Fruit fly (Drosophila melanogaster): ENCODE measurements around the gene Dci.

Gene Dci

DNA sequence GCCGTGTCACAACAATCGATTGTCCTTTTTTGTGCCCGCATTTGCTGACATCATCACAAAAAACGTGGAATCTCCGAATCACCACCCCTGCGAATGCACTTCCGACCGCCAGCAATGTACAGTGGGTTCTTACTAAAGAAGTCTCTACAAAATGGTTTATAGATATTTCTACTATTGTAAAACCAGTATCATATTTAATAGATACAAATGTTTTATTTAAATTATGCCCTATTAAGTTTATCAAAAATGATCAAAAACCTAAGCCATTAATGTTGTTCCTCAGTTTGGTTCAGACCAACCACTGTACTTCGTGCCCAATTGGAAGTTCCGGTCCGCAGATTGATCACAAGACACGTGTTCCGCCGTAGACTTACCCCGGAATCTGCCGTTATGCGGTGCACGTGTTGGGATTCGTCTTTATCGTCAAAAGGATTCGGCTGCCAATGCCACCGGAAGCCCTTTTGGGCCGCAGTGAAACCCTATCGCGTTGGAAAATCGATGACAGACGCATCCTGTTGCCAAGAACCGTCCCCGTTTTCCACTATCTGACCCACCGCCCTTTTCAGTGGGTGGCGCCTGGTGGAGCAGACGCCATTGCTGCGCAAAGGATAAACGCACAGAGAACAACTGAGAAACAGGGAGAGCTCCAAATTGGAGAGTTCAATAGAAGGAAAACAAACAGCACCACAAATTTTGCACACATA is 46.4 kb upstream of the Dci start (continued):
- TF ChIP-seq CG12219 (GFP tag; optimal IDR thresholded peaks at IDR 0.05): no peak
- no peak for TF ChIP-seq tna (GFP tag; IDR thresholded peaks at IDR 0.05; ENCODE audit: partially characterized antibody)
- TF ChIP-seq CG4404 (GFP tag; IDR thresholded peaks at IDR 0.05): no peak
- no peak for TF ChIP-seq CG33213 (GFP tag; optimal IDR thresholded peaks at IDR 0.05)
- no peak for TF ChIP-seq CG33557 (GFP tag; optimal IDR thresholded peaks at IDR 0.05)
- TF ChIP-seq Atf3 (GFP tag; optimal IDR thresholded peaks at IDR 0.05): no peak
- no peak for TF ChIP-seq CG14014 (GFP tag; IDR thresholded peaks at IDR 0.05)
- TF ChIP-seq CG16813 (GFP tag; IDR thresholded peaks at IDR 0.05; ENCODE audit: partially characterized antibody): no peak
- no peak for TF ChIP-seq H15 (GFP tag; IDR thresholded peaks at IDR 0.05)
- no peak for TF ChIP-seq NC2β (GFP tag; optimal IDR thresholded peaks at IDR 0.05)
- peak; percentile 56; the same call in 2 of the 3 replicates for TF ChIP-seq row (GFP tag; IDR thresholded peaks at IDR 0.05)
- TF ChIP-seq unpg (GFP tag; optimal IDR thresholded peaks at IDR 0.05): peak; percentile 49
- TF ChIP-seq NfI (GFP tag; optimal IDR thresholded peaks at IDR 0.05): no peak
- no peak for TF ChIP-seq jigr1 (GFP tag; IDR thresholded peaks at IDR 0.05)
- no peak for TF ChIP-seq CG8944 (GFP tag; optimal IDR thresholded peaks at IDR 0.05)
- TF ChIP-seq Taf1 (GFP tag; IDR thresholded peaks at IDR 0.05): no peak
- TF ChIP-seq rib (GFP tag; IDR thresholded peaks at IDR 0.05): no peak
- no peak for TF ChIP-seq Myb (GFP tag; optimal IDR thresholded peaks at IDR 0.05)
- no peak for TF ChIP-seq CG11696 (GFP tag; IDR thresholded peaks at IDR 0.05)
- TF ChIP-seq CG34422 (GFP tag; IDR thresholded peaks at IDR 0.05): no peak
- TF ChIP-seq CG2889 (GFP tag; IDR thresholded peaks at IDR 0.05): no peak
- no peak; the same call in 1 of the 2 replicates for TF ChIP-seq Awh (GFP tag; IDR thresholded peaks at IDR 0.05)
- no peak for TF ChIP-seq CG17802 (tag; optimal IDR thresholded peaks at IDR 0.05)
- TF ChIP-seq Elba2 (GFP tag; optimal IDR thresholded peaks at IDR 0.05): peak; percentile 70
- no peak for TF ChIP-seq CG6791 (GFP tag; IDR thresholded peaks at IDR 0.05; ENCODE audit: partially characterized antibody)
- TF ChIP-seq Hr78 (GFP tag; optimal IDR thresholded peaks at IDR 0.05): no peak
- TF ChIP-seq BtbVII (GFP tag; optimal IDR thresholded peaks at IDR 0.05): peak; percentile 25
- TF ChIP-seq jumu (GFP tag; optimal IDR thresholded peaks at IDR 0.05): no peak
- no peak for TF ChIP-seq Dek (tag; optimal IDR thresholded peaks at IDR 0.05)
- peak; percentile 19 for TF ChIP-seq tap (tag; optimal IDR thresholded peaks at IDR 0.05)
- no peak for TF ChIP-seq CG4820 (GFP tag; optimal IDR thresholded peaks at IDR 0.05)
- no peak for TF ChIP-seq tio (GFP tag; optimal IDR thresholded peaks at IDR 0.05)
- peak; percentile 32 for TF ChIP-seq nerfin-1 (tag; optimal IDR thresholded peaks at IDR 0.05)
- TF ChIP-seq z (GFP tag; IDR thresholded peaks at IDR 0.05): no peak
- no peak for TF ChIP-seq Dfd (GFP tag; optimal IDR thresholded peaks at IDR 0.05)
- TF ChIP-seq D19B (GFP tag; optimal IDR thresholded peaks at IDR 0.05): no peak
- TF ChIP-seq lilli (GFP tag; optimal IDR thresholded peaks at IDR 0.05): no peak
- TF ChIP-seq Vsx1 (GFP tag; optimal IDR thresholded peaks at IDR 0.05): no peak
- no peak for TF ChIP-seq Hr3 (GFP tag; optimal IDR thresholded peaks at IDR 0.05)
- no peak for TF ChIP-seq CG2202 (tag; optimal IDR thresholded peaks at IDR 0.05)
- no peak for TF ChIP-seq fru (optimal IDR thresholded peaks at IDR 0.05)
- no peak for TF ChIP-seq dysf (GFP tag; IDR thresholded peaks at IDR 0.05)
- no peak for TF ChIP-seq Jarid2 (GFP tag; optimal IDR thresholded peaks at IDR 0.05)
- TF ChIP-seq CG12769 (tag; optimal IDR thresholded peaks at IDR 0.05): no peak
- TF ChIP-seq caup (GFP tag; optimal IDR thresholded peaks at IDR 0.05; ENCODE audit: severe bottlenecking): peak; percentile 3
- TF ChIP-seq en (GFP tag; optimal IDR thresholded peaks at IDR 0.05): no peak
- no peak for TF ChIP-seq disco-r (GFP tag; optimal IDR thresholded peaks at IDR 0.05)
- TF ChIP-seq NK7.1 (GFP tag; optimal IDR thresholded peaks at IDR 0.05): no peak
- no peak for TF ChIP-seq CG7963 (GFP tag; IDR thresholded peaks at IDR 0.05; ENCODE audit: partially characterized antibody)
- TF ChIP-seq CG4707 (GFP tag; optimal IDR thresholded peaks at IDR 0.05): peak; percentile 80
- no peak for TF ChIP-seq bab2 (GFP tag; optimal IDR thresholded peaks at IDR 0.05)

Data from whole organism, embryonic.